Worm (Caenorhabditis elegans) whole organism, L3 larva: ENCODE measurements around the gene popl-5.

Experiments used
- aly-2 ChIP-seq: fragments of 150-350 bp; optimal IDR thresholded peaks from 2 replicates; lab custom pipeline; 2014; ENCODE audit warnings: missing biosample characterization, missing genetic modification characterization
- nhr-237 ChIP-seq: fragments of 150-350 bp; optimal IDR thresholded peaks from 2 replicates; lab custom pipeline; 2014; ENCODE audit warnings: missing biosample characterization, missing genetic modification characterization
- nhr-28 ChIP-seq: fragments of 150-350 bp; optimal IDR thresholded peaks from 2 replicates; lab custom pipeline; 2014; ENCODE audit warnings: missing biosample characterization, missing genetic modification characterization
- pqm-1 ChIP-seq: fragments of 150-350 bp; optimal IDR thresholded peaks from 2 replicates; lab custom pipeline; 2017; ENCODE audit warnings: missing biosample characterization, missing genetic modification characterization, inconsistent platforms

DNA sequence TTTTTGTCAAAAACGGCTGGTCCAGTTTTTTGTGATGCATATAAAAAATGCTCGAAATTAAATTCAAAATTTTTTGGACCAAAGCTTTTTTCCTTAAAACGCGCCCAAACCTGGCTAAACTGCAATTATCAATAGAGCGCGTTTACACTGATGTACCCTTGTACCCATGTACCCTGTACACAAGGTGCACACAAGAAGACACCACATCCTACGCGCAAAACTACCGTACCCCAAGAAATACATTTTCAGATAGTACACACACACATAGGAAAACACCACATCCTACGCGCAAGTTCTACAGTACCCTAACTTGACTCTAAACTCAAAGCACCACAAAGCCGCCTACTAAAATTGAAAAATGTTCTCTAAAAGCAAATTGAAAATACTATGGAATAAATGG, 15.8 kb downstream of the popl-5 start:
- TF ChIP-seq pqm-1 (tag; lab: Kevin White, UChicago) (no peak), nhr-28 (tag; lab: Kevin White, UChicago) (no peak), nhr-237 (tag; lab: Kevin White, UChicago) (no peak), aly-2 (tag; lab: Kevin White, UChicago) (no peak)
